Fruit fly (Drosophila melanogaster): ENCODE measurements around the gene CG9123.

CG9123 gene

dm6 chrX:15296969-15297816 is 44.7 kb downstream of the CG9123 start, which contains the start of gene gce (continued):
- peak; percentile 55; the same call in 2 of the 3 replicates for TF ChIP-seq row (GFP tag; IDR thresholded peaks at IDR 0.05)
- TF ChIP-seq CG30403 (GFP tag; optimal IDR thresholded peaks at IDR 0.05) = peak; percentile 62
- no peak for TF ChIP-seq CG12155 (GFP tag; optimal IDR thresholded peaks at IDR 0.05)
- no peak for TF ChIP-seq ara (GFP tag; IDR thresholded peaks at IDR 0.05)
- no peak for TF ChIP-seq Ets65A (GFP tag)
- no peak for TF ChIP-seq maf-S (GFP tag; optimal IDR thresholded peaks at IDR 0.05)
- TF ChIP-seq GATAe (GFP tag; conservative IDR thresholded peaks at IDR 0.05) = no peak
- peak; percentile 22 for TF ChIP-seq CG6654 (GFP tag; optimal IDR thresholded peaks at IDR 0.05)
- TF ChIP-seq dmrt99B (tag; optimal IDR thresholded peaks at IDR 0.05) = peak; percentile 74
- TF ChIP-seq tgo (GFP tag; IDR thresholded peaks at IDR 0.05) = peak; percentile 45; the same call in 1 of the 3 replicates
- peak; percentile 52 for TF ChIP-seq CG10209 (GFP tag; optimal IDR thresholded peaks at IDR 0.05)
- TF ChIP-seq CG11696 (GFP tag; IDR thresholded peaks at IDR 0.05) = peak; percentile 71
- TF ChIP-seq CG8290 (GFP tag; optimal IDR thresholded peaks at IDR 0.05) = no peak
- peak in 1 of 2 experiments; percentile 65 for TF ChIP-seq CG8290 (tag; optimal IDR thresholded peaks at IDR 0.05)
- TF ChIP-seq CG12104 (GFP tag; optimal IDR thresholded peaks at IDR 0.05) = peak; percentile 46
- TF ChIP-seq Scr (GFP tag; IDR thresholded peaks at IDR 0.05; ENCODE audit: partially characterized antibody) = no peak
- peak; percentile 86 for TF ChIP-seq Med (GFP tag)
- peak; percentile 52 for TF ChIP-seq ind (GFP tag; optimal IDR thresholded peaks at IDR 0.05)
- TF ChIP-seq gce (GFP tag; IDR thresholded peaks at IDR 0.05) = peak; percentile 71; the same call in 1 of the 3 replicates
- TF ChIP-seq phol (tag; optimal IDR thresholded peaks at IDR 0.05) = peak; percentile 54
- peak; percentile 36 for TF ChIP-seq mirr (GFP tag; optimal IDR thresholded peaks at IDR 0.05)
- no peak for TF ChIP-seq CG10959 (GFP tag; IDR thresholded peaks at IDR 0.05)
- no peak for TF ChIP-seq CG34422 (GFP tag; IDR thresholded peaks at IDR 0.05)
- peak; percentile 49 for TF ChIP-seq bcd (GFP tag; optimal IDR thresholded peaks at IDR 0.05)
- TF ChIP-seq CG5180 (GFP tag; optimal IDR thresholded peaks at IDR 0.05) = peak; percentile 13
- peak; percentile 71; the same call in 2 of the 3 replicates for TF ChIP-seq dysf (GFP tag; IDR thresholded peaks at IDR 0.05)
- peak; percentile 25 for TF ChIP-seq CG9817 (tag; optimal IDR thresholded peaks at IDR 0.05)
- peak; percentile 12 for TF ChIP-seq gro (GFP tag; optimal IDR thresholded peaks at IDR 0.05)
- peak; percentile 8; the same call in 1 of the 2 replicates for TF ChIP-seq CG5953 (GFP tag; IDR thresholded peaks at IDR 0.05)
- 0 out of 4 replicates have a peak, but pooled peaks have one; percentile 44 for TF ChIP-seq chinmo (GFP tag; IDR thresholded peaks at IDR 0.05; ENCODE audit: partially characterized antibody)
- TF ChIP-seq Chrac-16 (GFP tag; optimal IDR thresholded peaks at IDR 0.05) = peak; percentile 5
- TF ChIP-seq CG16813 (GFP tag; IDR thresholded peaks at IDR 0.05; ENCODE audit: partially characterized antibody) = no peak
- TF ChIP-seq Eip74EF (GFP tag; optimal IDR thresholded peaks at IDR 0.05) = peak in 1 of 2 experiments; percentile 67
- peak; percentile 79 for TF ChIP-seq CG11504 (tag; optimal IDR thresholded peaks at IDR 0.05)
- peak; percentile 53 for TF ChIP-seq Sox102F (GFP tag; optimal IDR thresholded peaks at IDR 0.05)
- TF ChIP-seq Oli (tag; optimal IDR thresholded peaks at IDR 0.05) = peak; percentile 59
- TF ChIP-seq Ets97D (GFP tag; optimal IDR thresholded peaks at IDR 0.05) = no peak
- TF ChIP-seq caup (GFP tag; optimal IDR thresholded peaks at IDR 0.05; ENCODE audit: severe bottlenecking) = peak; percentile 31
- TF ChIP-seq sens (GFP tag) = peak; percentile 75
- TF ChIP-seq Vsx1 (GFP tag; optimal IDR thresholded peaks at IDR 0.05) = peak; percentile 8
- peak; percentile 64 for TF ChIP-seq nmo (GFP tag; optimal IDR thresholded peaks at IDR 0.05)
- peak; percentile 38 for TF ChIP-seq CG10543 (GFP tag; optimal IDR thresholded peaks at IDR 0.05)
- TF ChIP-seq CG6813 (GFP tag; optimal IDR thresholded peaks at IDR 0.05) = peak; percentile 12
- TF ChIP-seq Xbp1 (GFP tag; optimal IDR thresholded peaks at IDR 0.05) = peak; percentile 27
- peak; percentile 41 for TF ChIP-seq sqz (GFP tag; optimal IDR thresholded peaks at IDR 0.05)
- peak; percentile 41 for TF ChIP-seq HHEX (GFP tag; optimal IDR thresholded peaks at IDR 0.05)
- TF ChIP-seq E2f2 (GFP tag; IDR thresholded peaks at IDR 0.05) = peak; percentile 13; the same call in 1 of the 2 replicates
- TF ChIP-seq CG12942 (GFP tag; optimal IDR thresholded peaks at IDR 0.05) = no peak

Data from whole organism, embryonic.